Fruit fly (Drosophila melanogaster) whole organism, embryonic: ENCODE results near the gene Jhbp5.
A peak's percentile ranks its signal among the peaks of the same experiment; 100 is the strongest.

Experiments used
- Awh ChIP-seq: fragments of 200-800 bp; sonication (Bioruptor generic); IDR thresholded peaks from 2 replicates; pipeline ENCODE4, ENCODE4 v1.3.6; 2022; ENCODE audit warnings: missing biosample characterization, missing genetic modification characterization
- CG10147 ChIP-seq: fragments of 200-800 bp; sonication (Bioruptor generic); optimal IDR thresholded peaks from 2 replicates; lab custom pipeline; 2019; ENCODE audit warnings: missing biosample characterization, mild to moderate bottlenecking, missing genetic modification characterization, moderate library complexity
- CG10267 ChIP-seq: fragments of 200-800 bp; sonication (Bioruptor generic); optimal IDR thresholded peaks from 2 replicates; lab custom pipeline; 2018; ENCODE audit warnings: missing biosample characterization, mild to moderate bottlenecking, missing genetic modification characterization, moderate library complexity
- CG12299 ChIP-seq: fragments of 200-800 bp; sonication (Bioruptor generic); optimal IDR thresholded peaks from 2 replicates; lab custom pipeline; 2018; ENCODE audit warnings: missing biosample characterization, mild to moderate bottlenecking, missing genetic modification characterization
- CG14710 ChIP-seq: fragments of 200-800 bp; sonication (Bioruptor generic); optimal IDR thresholded peaks from 3 replicates; lab custom pipeline; 2019; ENCODE audit warnings: missing biosample characterization, mild to moderate bottlenecking, missing genetic modification characterization, moderate library complexity
- CG17328 ChIP-seq: fragments of 200-800 bp; sonication (Bioruptor generic); IDR thresholded peaks from 2 replicates; pipeline ENCODE4 v1.3.6; 2022; ENCODE audit warnings: missing biosample characterization, missing genetic modification characterization
- CG17568 ChIP-seq: fragments of 200-800 bp; sonication (Bioruptor generic); optimal IDR thresholded peaks from 2 replicates; lab custom pipeline; 2018; ENCODE audit warnings: missing biosample characterization, mild to moderate bottlenecking, missing genetic modification characterization, moderate library complexity
- CG17829 ChIP-seq: fragments of 200-800 bp; optimal IDR thresholded peaks from 2 replicates; lab custom pipeline; 2019; ENCODE audit warnings: missing biosample characterization, mild to moderate bottlenecking, missing genetic modification characterization, moderate library complexity
- CG2678 ChIP-seq: fragments of 200-800 bp; sonication (Bioruptor generic); optimal IDR thresholded peaks from 3 replicates; lab custom pipeline; 2019; ENCODE audit warnings: missing biosample characterization, mild to moderate bottlenecking, missing genetic modification characterization, moderate library complexity
- CG33557 ChIP-seq: fragments of 200-800 bp; sonication (Bioruptor generic); optimal IDR thresholded peaks from 2 replicates; lab custom pipeline; 2019; ENCODE audit warnings: missing biosample characterization, mild to moderate bottlenecking, missing genetic modification characterization, moderate library complexity
- CG9876 ChIP-seq: fragments of 200-800 bp; sonication (Bioruptor generic); optimal IDR thresholded peaks from 2 replicates; lab custom pipeline; 2016; ENCODE audit warnings: missing biosample characterization, missing genetic modification characterization
- Dad ChIP-seq: fragments of 200-800 bp; sonication (Bioruptor generic); optimal IDR thresholded peaks from 3 replicates; lab custom pipeline; 2016; ENCODE audit warnings: missing biosample characterization, missing genetic modification characterization
- Dbx ChIP-seq: fragments of 200-800 bp; sonication (Bioruptor generic); IDR thresholded peaks from 3 replicates; pipeline ENCODE4 v1.3.6; 2022; ENCODE audit warnings: missing biosample characterization, missing genetic modification characterization
- Fer1 ChIP-seq: fragments of 200-800 bp; sonication (Bioruptor generic); optimal IDR thresholded peaks from 2 replicates; lab custom pipeline; 2017; ENCODE audit warnings: missing biosample characterization, mild to moderate bottlenecking, missing genetic modification characterization
- HmgD ChIP-seq: fragments of 200-800 bp; sonication (Bioruptor generic); optimal IDR thresholded peaks from 3 replicates; lab custom pipeline; 2016; ENCODE audit warnings: missing biosample characterization, missing genetic modification characterization
- Hmr ChIP-seq: fragments of 200-800 bp; sonication (Bioruptor generic); optimal IDR thresholded peaks from 3 replicates; lab custom pipeline; 2017; ENCODE audit warnings: mild to moderate bottlenecking, missing biosample characterization, missing genetic modification reagents, missing genetic modification characterization
- Hsf ChIP-seq: fragments of 200-800 bp; sonication (Bioruptor generic); optimal IDR thresholded peaks from 3 replicates; lab custom pipeline; 2016; ENCODE audit warnings: missing biosample characterization, missing genetic modification characterization
- Med ChIP-seq: fragments of 200-800 bp; sonication (Bioruptor generic); peaks from one replicate; lab custom pipeline; 2016; ENCODE audit warnings: missing biosample characterization, missing genetic modification characterization, mild to moderate bottlenecking, inconsistent platforms, moderate library complexity
- Myb ChIP-seq: fragments of 200-800 bp; sonication (Bioruptor generic); optimal IDR thresholded peaks from 2 replicates; lab custom pipeline; 2016; ENCODE audit warnings: missing biosample characterization, missing genetic modification characterization
- NK7.1 ChIP-seq: fragments of 200-800 bp; sonication (Bioruptor generic); optimal IDR thresholded peaks from 3 replicates; lab custom pipeline; 2016; ENCODE audit warnings: missing biosample characterization, missing genetic modification characterization
- Nf-YA ChIP-seq: fragments of 200-800 bp; sonication (Bioruptor generic); IDR thresholded peaks from 2 replicates; pipeline ENCODE4 v1.3.6; 2022; ENCODE audit warnings: missing biosample characterization, missing genetic modification characterization
- Nf-YB ChIP-seq: fragments of 200-800 bp; sonication (Bioruptor generic); optimal IDR thresholded peaks from 3 replicates; lab custom pipeline; 2019; ENCODE audit warnings: missing biosample characterization, mild to moderate bottlenecking, missing genetic modification characterization, moderate library complexity
- Opbp ChIP-seq: fragments of 200-800 bp; sonication (Bioruptor generic); IDR thresholded peaks from 3 replicates; pipeline ENCODE4 v1.3.6; 2022; ENCODE audit warnings: missing biosample characterization, missing genetic modification characterization; ENCODE audit not compliant: partially characterized antibody
- Side ChIP-seq: fragments of 200-800 bp; sonication (Bioruptor generic); optimal IDR thresholded peaks from 2 replicates; lab custom pipeline; 2016; ENCODE audit warnings: missing biosample characterization, missing genetic modification characterization
- Xbp1 ChIP-seq: fragments of 200-800 bp; sonication (Bioruptor generic); optimal IDR thresholded peaks from 3 replicates; lab custom pipeline; 2016; ENCODE audit warnings: missing biosample characterization, mild to moderate bottlenecking, missing genetic modification characterization
- ato ChIP-seq: fragments of 200-800 bp; sonication (Bioruptor generic); IDR thresholded peaks from 2 replicates; pipeline ENCODE4 v1.3.6; 2022; ENCODE audit warnings: missing biosample characterization, missing genetic modification characterization; ENCODE audit not compliant: partially characterized antibody
- chif ChIP-seq, 2 experiments: fragments of 200-800 bp; sonication (Bioruptor generic); optimal IDR thresholded peaks; 3 replicates each; lab custom pipeline; 2016; ENCODE audit warnings: missing biosample characterization in 2 of 2, missing genetic modification characterization in 2 of 2
- chinmo ChIP-seq: fragments of 200-800 bp; sonication (Bioruptor generic); IDR thresholded peaks from 4 replicates; pipeline ENCODE4 v1.3.6; 2022; ENCODE audit warnings: missing biosample characterization, missing genetic modification characterization; ENCODE audit not compliant: partially characterized antibody
- da ChIP-seq: fragments of 200-800 bp; sonication (Bioruptor generic); optimal IDR thresholded peaks from 2 replicates; lab custom pipeline; 2016; ENCODE audit warnings: missing biosample characterization, missing genetic modification characterization
- dati ChIP-seq: fragments of 200-800 bp; sonication (Bioruptor generic); IDR thresholded peaks from 2 replicates; pipeline ENCODE4 v1.3.6; 2022; ENCODE audit warnings: missing biosample characterization, missing genetic modification characterization
- dimm ChIP-seq: fragments of 200-800 bp; sonication (Bioruptor generic); IDR thresholded peaks from 2 replicates; pipeline ENCODE4 v1.3.6; 2022; ENCODE audit warnings: missing biosample characterization, missing genetic modification characterization
- dmrt11E ChIP-seq: fragments of 200-800 bp; sonication (Bioruptor generic); optimal IDR thresholded peaks from 3 replicates; lab custom pipeline; 2018; ENCODE audit warnings: missing biosample characterization, mild to moderate bottlenecking, missing genetic modification characterization, moderate library complexity
- dpn ChIP-seq, 2 experiments: fragments of 200-800 bp; sonication (Bioruptor generic); optimal IDR thresholded peaks; 3 replicates each; lab custom pipeline; 2016; ENCODE audit warnings: missing biosample characterization in 2 of 2, missing genetic modification characterization in 2 of 2
- fd102C ChIP-seq: fragments of 200-800 bp; sonication (Bioruptor generic); optimal IDR thresholded peaks from 2 replicates; lab custom pipeline; 2018; ENCODE audit warnings: missing biosample characterization, mild to moderate bottlenecking, missing genetic modification characterization, moderate library complexity
- fd64A ChIP-seq: fragments of 200-800 bp; sonication (Bioruptor generic); optimal IDR thresholded peaks from 3 replicates; lab custom pipeline; 2018; ENCODE audit warnings: missing biosample characterization, mild to moderate bottlenecking, missing genetic modification characterization
- gsb-n ChIP-seq: fragments of 200-800 bp; sonication (Bioruptor generic); optimal IDR thresholded peaks from 3 replicates; lab custom pipeline; 2018; ENCODE audit warnings: missing biosample characterization, mild to moderate bottlenecking, missing genetic modification characterization
- hbn ChIP-seq: fragments of 200-800 bp; sonication (Bioruptor generic); IDR thresholded peaks from 2 replicates; pipeline ENCODE4 v1.3.6; 2022; ENCODE audit warnings: missing biosample characterization, missing genetic modification characterization; ENCODE audit not compliant: partially characterized antibody
- kah ChIP-seq: fragments of 200-800 bp; sonication (Bioruptor generic); optimal IDR thresholded peaks from 2 replicates; lab custom pipeline; 2018; ENCODE audit warnings: missing biosample characterization, mild to moderate bottlenecking, missing genetic modification characterization
- kni ChIP-seq: fragments of 200-800 bp; sonication (Bioruptor generic); optimal IDR thresholded peaks from 3 replicates; lab custom pipeline; 2017; ENCODE audit warnings: mild to moderate bottlenecking, missing biosample characterization, missing genetic modification reagents, missing genetic modification characterization
- nau ChIP-seq: fragments of 200-800 bp; sonication (Bioruptor generic); optimal IDR thresholded peaks from 3 replicates; lab custom pipeline; 2017; ENCODE audit warnings: missing biosample characterization, mild to moderate bottlenecking, missing genetic modification characterization, missing genetic modification reagents
- oc ChIP-seq: fragments of 200-800 bp; sonication (Bioruptor generic); optimal IDR thresholded peaks from 2 replicates; lab custom pipeline; 2018; ENCODE audit warnings: missing biosample characterization, mild to moderate bottlenecking, missing genetic modification characterization, moderate library complexity
- pb ChIP-seq: fragments of 200-800 bp; sonication (Bioruptor generic); optimal IDR thresholded peaks from 3 replicates; lab custom pipeline; 2016; ENCODE audit warnings: missing biosample characterization, missing genetic modification characterization
- sc ChIP-seq, 3 experiments: fragments of >200 bp in 2 of 3; fragments of 200-800 bp in 1 of 3; sonication (Bioruptor generic) in 1 of 3; optimal IDR thresholded peaks; 2 replicates in 2 of 3; 3 replicates in 1 of 3; lab custom pipeline; 2017; ENCODE audit warnings: mild to moderate bottlenecking in 1 of 3, missing biosample characterization in 1 of 3, missing genetic modification characterization in 1 of 3, missing genetic modification reagents in 1 of 3
- scrt ChIP-seq: fragments of 200-800 bp; sonication (Bioruptor generic); optimal IDR thresholded peaks from 2 replicates; lab custom pipeline; 2018; ENCODE audit warnings: missing biosample characterization, mild to moderate bottlenecking, missing genetic modification characterization, moderate library complexity
- sens-2 ChIP-seq: fragments of 200-800 bp; sonication (Bioruptor generic); IDR thresholded peaks from 2 replicates; pipeline ENCODE4 v1.3.6; 2022; ENCODE audit warnings: missing biosample characterization, missing genetic modification characterization
- sisA ChIP-seq: fragments of 200-800 bp; sonication (Bioruptor generic); IDR thresholded peaks from 2 replicates; pipeline ENCODE4 v1.3.6; 2022; ENCODE audit warnings: missing biosample characterization, missing genetic modification characterization
- slou ChIP-seq: fragments of 200-800 bp; sonication (Bioruptor generic); optimal IDR thresholded peaks from 3 replicates; lab custom pipeline; 2016; ENCODE audit warnings: missing biosample characterization, missing genetic modification characterization
- sob ChIP-seq: fragments of 200-800 bp; sonication (Bioruptor generic); IDR thresholded peaks from 2 replicates; pipeline ENCODE4 v1.3.6; 2022; ENCODE audit warnings: missing biosample characterization, missing genetic modification characterization
- sug ChIP-seq: fragments of 200-800 bp; optimal IDR thresholded peaks from 2 replicates; lab custom pipeline; 2019; ENCODE audit warnings: missing biosample characterization, mild to moderate bottlenecking, missing genetic modification characterization, moderate library complexity
- zfh2 ChIP-seq: fragments of 200-800 bp; sonication (Bioruptor generic); optimal IDR thresholded peaks from 2 replicates; lab custom pipeline; 2016; ENCODE audit warnings: missing biosample characterization, missing genetic modification characterization

The Jhbp5 gene

DNA sequence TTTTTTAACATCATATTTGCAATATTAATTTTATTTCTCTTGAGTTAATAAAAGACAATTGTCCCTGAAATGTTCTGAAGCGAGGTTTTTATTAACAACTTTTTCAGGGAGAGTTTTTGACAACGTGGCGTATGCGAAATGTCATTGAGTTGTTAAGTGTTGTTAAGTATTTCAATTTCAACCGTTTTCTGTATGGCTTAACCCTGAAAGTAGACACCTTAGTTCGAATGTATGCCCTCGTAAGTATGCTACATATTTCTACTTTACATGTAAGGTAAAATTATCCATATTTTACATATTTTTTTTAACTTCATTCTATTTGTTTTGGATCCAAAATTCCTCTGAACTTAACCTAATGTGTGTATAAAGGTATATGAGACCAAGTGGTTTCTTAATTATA, 41.9 kb downstream of the Jhbp5 start:
- TF ChIP-seq da (GFP tag; lab: Kevin White, UChicago) (no peak), CG17568 (no peak), pb (GFP tag; lab: Kevin White, UChicago) (no peak), CG14710 (peak; percentile 45), slou (GFP tag; lab: Kevin White, UChicago) (no peak), hbn (peak; percentile 65), NK7.1 (GFP tag; lab: Kevin White, UChicago) (no peak), Nf-YB (peak; percentile 16), chinmo (GFP tag; lab: Robert Waterston, UW) (peak; percentile 43; the same call in 2 of the 4 replicates), CG33557 (peak; percentile 8), CG9876 (GFP tag; lab: Kevin White, UChicago) (no peak), Med (peak; percentile 77), gsb-n (tag; lab: Kevin White, UChicago) (no peak), oc (tag; lab: Kevin White, UChicago) (no peak), dpn (GFP tag; optimal IDR thresholded peaks at IDR 0.05; lab: Kevin White, UChicago) (peak; percentile 13 to 14), kni (no peak), kah (no peak), CG2678 (tag; lab: Kevin White, UChicago) (no peak), CG10147 (GFP tag; lab: Kevin White, UChicago) (no peak), dmrt11E (peak; percentile 38), Hmr (GFP tag; lab: Kevin White, UChicago) (peak; percentile 10), sc (optimal IDR thresholded peaks at IDR 0.05; lab: Kevin White, UChicago) (no peak), sc (GFP tag; optimal IDR thresholded peaks at IDR 0.05; lab: Kevin White, UChicago) (no peak), CG17829 (tag; lab: Kevin White, UChicago) (peak; percentile 31), sisA (GFP tag; lab: Robert Waterston, UW) (no peak), Xbp1 (GFP tag; lab: Kevin White, UChicago) (peak; percentile 27), HmgD (GFP tag; lab: Kevin White, UChicago) (no peak), Dad (GFP tag; lab: Kevin White, UChicago) (no peak), scrt (GFP tag; lab: Kevin White, UChicago) (no peak), Nf-YA (GFP tag; lab: Robert Waterston, UW) (no peak), CG12299 (tag; lab: Kevin White, UChicago) (no peak), sens-2 (no peak), nau (GFP tag; lab: Kevin White, UChicago) (no peak), CG10267 (tag; lab: Kevin White, UChicago) (peak; percentile 92), dati (GFP tag; lab: Robert Waterston, UW) (no peak), dimm (no peak), Dbx (0 out of 3 replicates have a peak, but pooled peaks have one; percentile 26), sob (GFP tag; lab: Robert Waterston, UW) (peak; percentile 62), chif (GFP tag; optimal IDR thresholded peaks at IDR 0.05; lab: Kevin White, UChicago) (peak in 1 of 2 experiments; percentile 47), zfh2 (GFP tag; lab: Kevin White, UChicago) (no peak), sug (no peak), Hsf (GFP tag; lab: Kevin White, UChicago) (no peak), fd102C (GFP tag; lab: Kevin White, UChicago) (peak; percentile 47), CG17328 (GFP tag; lab: Robert Waterston, UW) (no peak), fd64A (GFP tag; lab: Kevin White, UChicago) (no peak), Myb (GFP tag; lab: Kevin White, UChicago) (peak; percentile 62), ato (GFP tag; lab: Robert Waterston, UW) (peak; percentile 70), Fer1 (GFP tag; lab: Kevin White, UChicago) (no peak), Side (GFP tag; lab: Kevin White, UChicago) (no peak), Awh (GFP tag; lab: Robert Waterston, UW) (no peak), Opbp (GFP tag; lab: Robert Waterston, UW) (peak; percentile 68; the same call in 2 of the 3 replicates)
